Fruit fly (Drosophila melanogaster): Measurements from ENCODE around the gene Agpat4.

DNA sequence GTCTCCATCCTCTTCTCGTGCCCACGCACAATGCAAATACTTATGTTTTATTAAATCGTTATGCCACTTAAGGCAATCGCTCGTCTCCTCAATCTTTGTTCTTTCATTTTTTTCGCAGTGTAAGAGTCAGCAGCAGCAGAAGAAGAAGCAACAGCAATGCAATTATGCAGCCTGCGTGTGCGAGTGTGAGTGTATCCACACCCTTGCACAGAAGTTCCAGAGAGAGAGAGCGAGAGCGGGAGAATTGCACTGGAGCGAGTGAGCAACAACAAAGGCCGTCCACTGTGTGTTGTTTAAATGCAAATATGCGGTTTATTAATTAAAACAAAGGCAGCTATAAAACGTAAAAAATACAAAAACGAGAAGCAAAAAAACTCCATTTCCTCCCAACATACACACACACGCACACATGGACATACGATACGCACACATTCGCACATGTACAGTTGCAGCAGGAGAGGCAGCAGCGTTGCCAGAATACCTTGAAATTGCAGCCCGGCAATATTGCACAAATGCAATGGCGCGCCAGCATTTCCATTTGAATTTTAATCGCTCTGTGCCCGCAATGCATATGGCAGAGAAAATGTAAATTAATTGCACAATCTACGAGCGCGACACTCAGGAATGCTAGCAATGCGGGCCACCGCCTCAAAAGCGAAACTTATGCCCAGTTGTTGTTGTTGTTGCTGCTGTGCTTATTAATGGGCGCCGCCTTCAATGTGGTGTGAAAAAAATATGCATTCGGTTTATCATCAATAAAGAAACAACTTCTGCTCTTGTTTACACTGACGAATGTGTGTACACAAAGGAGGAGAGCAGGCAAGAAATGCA, 27.5 kb upstream of the Agpat4 start:
- TF ChIP-seq Myc (optimal IDR thresholded peaks at IDR 0.05), result no peak
- no peak for TF ChIP-seq Dfd (GFP tag; optimal IDR thresholded peaks at IDR 0.05)
- peak; percentile 45 for TF ChIP-seq h (GFP tag; optimal IDR thresholded peaks at IDR 0.05)
- peak; percentile 62 for TF ChIP-seq br (GFP tag; optimal IDR thresholded peaks at IDR 0.05)
- peak; percentile 76 for TF ChIP-seq jim (GFP tag; optimal IDR thresholded peaks at IDR 0.05)
- no peak for TF ChIP-seq sage (GFP tag; optimal IDR thresholded peaks at IDR 0.05)
- no peak for TF ChIP-seq Rel (GFP tag; optimal IDR thresholded peaks at IDR 0.05)
- no peak for TF ChIP-seq Rel (tag; optimal IDR thresholded peaks at IDR 0.05)
- no peak for TF ChIP-seq CrebA (GFP tag; optimal IDR thresholded peaks at IDR 0.05; ENCODE audit: borderline replicate concordance)
- no peak for TF ChIP-seq N (GFP tag; optimal IDR thresholded peaks at IDR 0.05)

Measured in whole organism, wandering third instar larva.